Worm (Caenorhabditis elegans): ENCODE results near the gene Y75B8A.8.

DNA sequence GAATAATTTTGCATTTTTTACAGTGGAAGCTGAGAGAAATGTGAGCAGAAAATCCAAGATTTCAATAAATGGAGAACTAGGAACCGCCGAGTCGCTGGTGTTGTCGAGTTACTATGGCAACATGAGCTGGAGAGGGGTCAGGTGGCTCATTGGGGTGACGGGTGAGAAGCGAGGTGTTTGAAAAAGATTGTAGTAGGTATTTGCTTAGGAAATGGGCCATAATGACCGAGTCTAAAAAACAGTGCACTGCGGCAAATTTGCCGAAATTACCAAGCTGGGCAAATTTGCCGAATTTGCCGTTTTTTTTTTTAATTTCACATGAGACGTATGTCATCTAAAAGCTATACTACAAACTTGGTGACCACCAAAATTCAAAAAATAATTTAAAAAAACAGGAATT is 41.9 kb downstream of the Y75B8A.8 start, which contains the start of gene osm-12:
- TF ChIP-seq W03F9.2 (tag; optimal IDR thresholded peaks at IDR 0.05) = no peak
- TF ChIP-seq dao-5 (tag; optimal IDR thresholded peaks at IDR 0.05) = no peak
- no peak for TF ChIP-seq him-1 (tag; optimal IDR thresholded peaks at IDR 0.05)
